Worm (Caenorhabditis elegans): ENCODE measurements around the gene srw-79.

DNA sequence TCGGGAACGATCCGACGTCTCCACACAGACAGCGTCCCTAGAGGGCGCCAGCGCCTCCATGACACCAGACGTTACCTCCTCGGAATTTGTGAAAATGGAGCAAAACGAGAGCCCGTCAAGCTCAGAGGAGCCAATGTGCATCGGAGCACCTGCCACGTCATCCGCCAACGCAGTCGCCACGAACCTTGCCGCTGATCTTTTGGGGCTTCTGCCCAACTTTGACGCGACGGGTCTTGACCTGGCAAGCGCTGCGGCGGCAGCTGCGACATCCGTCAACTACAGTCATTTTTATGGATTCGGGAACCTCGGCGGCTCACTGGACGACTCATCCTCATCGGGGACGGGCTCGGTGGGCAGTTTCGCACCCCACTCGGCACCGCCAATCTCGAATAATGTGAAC, 38.9 kb downstream of the srw-79 start:
- TF ChIP-seq dao-5 (tag; optimal IDR thresholded peaks at IDR 0.05) = no peak
- no peak for TF ChIP-seq him-1 (tag; optimal IDR thresholded peaks at IDR 0.05)
- TF ChIP-seq W03F9.2 (tag; optimal IDR thresholded peaks at IDR 0.05) = no peak

Data from whole organism, L4/young adult.